Fruit fly (Drosophila melanogaster): ENCODE data around the gene Had1.

dm6 chrX:16308953-16309352 lies 486 bp upstream of the Had1 start:
- TF ChIP-seq Hr96 (GFP tag; optimal IDR thresholded peaks at IDR 0.05) (no peak), Crg-1 (GFP tag; optimal IDR thresholded peaks at IDR 0.05) (no peak), toe (GFP tag; optimal IDR thresholded peaks at IDR 0.05) (no peak), CG7045 (GFP tag; optimal IDR thresholded peaks at IDR 0.05) (no peak), pad (GFP tag; optimal IDR thresholded peaks at IDR 0.05) (no peak), CG7101 (tag; optimal IDR thresholded peaks at IDR 0.05) (no peak), CG1620 (GFP tag; optimal IDR thresholded peaks at IDR 0.05) (no peak), bab1 (GFP tag; optimal IDR thresholded peaks at IDR 0.05) (no peak)
